Worm (Caenorhabditis elegans) whole organism, L2 larva: Measurements from ENCODE around the gene shpk-1.

Experiments used
- F13H6.1 ChIP-seq: sonication (generic microtip); optimal IDR thresholded peaks from 2 replicates; lab custom pipeline; 2016; ENCODE audit warnings: missing genetic modification characterization, missing compliant biosample characterization
- fos-1 ChIP-seq: fragments of 150-350 bp; optimal IDR thresholded peaks from 2 replicates; lab custom pipeline; 2014; ENCODE audit warnings: missing biosample characterization, missing genetic modification characterization
- nhr-10 ChIP-seq: sonication (generic microtip); optimal IDR thresholded peaks from 2 replicates; lab custom pipeline; 2017; ENCODE audit warnings: missing biosample characterization, missing genetic modification characterization
- nhr-12 ChIP-seq: fragments of 150-350 bp; optimal IDR thresholded peaks from 2 replicates; lab custom pipeline; 2014; ENCODE audit warnings: missing biosample characterization, missing genetic modification characterization
- nhr-25 ChIP-seq: fragments of 150-350 bp; sonication (generic microtip); optimal IDR thresholded peaks from 3 replicates; lab custom pipeline; 2014; ENCODE audit warnings: missing biosample characterization, missing genetic modification characterization
- nhr-77 ChIP-seq: fragments of 150-350 bp; optimal IDR thresholded peaks from 2 replicates; lab custom pipeline; 2014; ENCODE audit warnings: missing biosample characterization, missing genetic modification characterization
- skn-1 ChIP-seq: sonication (generic microtip); optimal IDR thresholded peaks from 2 replicates; lab custom pipeline; 2017; ENCODE audit warnings: missing biosample characterization, missing genetic modification characterization

ce11 chrIII:13563000-13563522 lies 44.8 kb upstream of the shpk-1 start, which contains the start of gene T05D4.2:
- TF ChIP-seq nhr-12 (tag; lab: Kevin White, UChicago) (no peak), skn-1 (tag; lab: Kevin White, UChicago) (no peak), nhr-77 (tag; lab: Kevin White, UChicago) (no peak), nhr-25 (tag; lab: Kevin White, UChicago) (no peak), F13H6.1 (tag; lab: Kevin White, UChicago) (no peak), fos-1 (tag; lab: Kevin White, UChicago) (no peak), nhr-10 (tag; lab: Kevin White, UChicago) (no peak)
